Worm (Caenorhabditis elegans) whole organism, late embryonic: ENCODE measurements around the gene sas-4.
"Not testable (repeated sequence)": the region's sequence is repeated elsewhere in the genome, so short reads cannot be mapped to it uniquely, and the experiment has no call there.

Experiments used
- K02D7.2 ChIP-seq: sonication (generic microtip); optimal IDR thresholded peaks from 2 replicates; lab custom pipeline; 2017; ENCODE audit warnings: mild to moderate bottlenecking, missing genetic modification characterization, missing compliant biosample characterization
- T23F11.4 ChIP-seq: fragments of 200-800 bp; sonication (Bioruptor generic); optimal IDR thresholded peaks from 2 replicates; lab custom pipeline; 2018; ENCODE audit warnings: mild to moderate bottlenecking, missing genetic modification characterization, missing compliant biosample characterization
- ahr-1 ChIP-seq: sonication (generic microtip); optimal IDR thresholded peaks from 2 replicates; lab custom pipeline; 2016; ENCODE audit warnings: missing genetic modification characterization, missing compliant biosample characterization
- ama-1 ChIP-seq: fragments of 150-350 bp; optimal IDR thresholded peaks from 2 replicates; lab custom pipeline; 2014
- ceh-14 ChIP-seq: sonication (generic microtip); optimal IDR thresholded peaks from 2 replicates; lab custom pipeline; 2016; ENCODE audit warnings: missing genotype, missing genetic modification characterization, missing compliant biosample characterization
- ceh-18 ChIP-seq: sonication (generic microtip); optimal IDR thresholded peaks from 2 replicates; lab custom pipeline; 2016; ENCODE audit warnings: missing genetic modification characterization, missing compliant biosample characterization
- ceh-19 ChIP-seq: fragments of 200-800 bp; sonication (Bioruptor generic); optimal IDR thresholded peaks from 2 replicates; lab custom pipeline; 2018; ENCODE audit warnings: mild to moderate bottlenecking, missing genetic modification characterization, missing compliant biosample characterization
- ceh-24 ChIP-seq: sonication (generic microtip); optimal IDR thresholded peaks from 2 replicates; lab custom pipeline; 2016; ENCODE audit warnings: mild to moderate bottlenecking, missing genetic modification characterization, missing compliant biosample characterization
- ceh-30 ChIP-seq: fragments of 150-350 bp; optimal IDR thresholded peaks from 2 replicates; lab custom pipeline; 2014; ENCODE audit warnings: missing biosample characterization, missing genetic modification characterization
- ceh-31 ChIP-seq: sonication (generic microtip); optimal IDR thresholded peaks from 2 replicates; lab custom pipeline; 2016; ENCODE audit warnings: missing genetic modification characterization, missing compliant biosample characterization
- ceh-34 ChIP-seq: sonication (generic microtip); optimal IDR thresholded peaks from 2 replicates; lab custom pipeline; 2016; ENCODE audit warnings: mild to moderate bottlenecking, missing genetic modification characterization, missing compliant biosample characterization
- ceh-45 ChIP-seq: fragments of 200-800 bp; sonication (Bioruptor generic); IDR thresholded peaks from 2 replicates; pipeline ENCODE4 v1.3.6; 2022; ENCODE audit warnings: missing genetic modification reagents, missing genetic modification characterization, missing compliant biosample characterization
- ceh-48 ChIP-seq: sonication (generic microtip); optimal IDR thresholded peaks from 2 replicates; lab custom pipeline; 2016; ENCODE audit warnings: missing genetic modification characterization, inconsistent platforms, missing compliant biosample characterization
- elt-2 ChIP-seq: sonication (generic microtip); optimal IDR thresholded peaks from 2 replicates; lab custom pipeline; 2016; ENCODE audit warnings: missing genetic modification reagents, missing genetic modification characterization, missing compliant biosample characterization
- ets-4 ChIP-seq: sonication (generic microtip); optimal IDR thresholded peaks from 2 replicates; lab custom pipeline; 2016; ENCODE audit warnings: missing genetic modification characterization, missing compliant biosample characterization
- fkh-10 ChIP-seq: fragments of 150-350 bp; optimal IDR thresholded peaks from 2 replicates; lab custom pipeline; 2014; ENCODE audit warnings: missing biosample characterization, missing genetic modification reagents, missing genetic modification characterization
- hlh-13 ChIP-seq: fragments of 200-800 bp; sonication (Bioruptor generic); optimal IDR thresholded peaks from 2 replicates; lab custom pipeline; 2018; ENCODE audit warnings: mild to moderate bottlenecking, missing genetic modification characterization, missing compliant biosample characterization
- hlh-30 ChIP-seq: sonication (generic microtip); optimal IDR thresholded peaks from 2 replicates; lab custom pipeline; 2017; ENCODE audit warnings: antibody characterized with exemption, missing genetic modification characterization, missing compliant biosample characterization; ENCODE audit not compliant: insufficient read depth
- lin-11 ChIP-seq: fragments of 200-800 bp; sonication (Bioruptor generic); optimal IDR thresholded peaks from 2 replicates; lab custom pipeline; 2018; ENCODE audit warnings: mild to moderate bottlenecking, missing genetic modification characterization, missing compliant biosample characterization
- nfya-1 ChIP-seq: sonication (generic microtip); optimal IDR thresholded peaks from 2 replicates; lab custom pipeline; 2017; ENCODE audit warnings: missing genetic modification characterization, mild to moderate bottlenecking, missing compliant biosample characterization, antibody characterized with exemption, moderate library complexity
- npax-4 ChIP-seq: sonication (generic microtip); optimal IDR thresholded peaks from 2 replicates; lab custom pipeline; 2016; ENCODE audit warnings: missing genetic modification characterization, missing compliant biosample characterization
- odd-2 ChIP-seq: sonication (generic microtip); optimal IDR thresholded peaks from 2 replicates; lab custom pipeline; 2017; ENCODE audit warnings: antibody characterized with exemption, mild to moderate bottlenecking, missing genetic modification characterization, missing compliant biosample characterization
- pag-3 ChIP-seq: sonication (generic microtip); optimal IDR thresholded peaks from 2 replicates; lab custom pipeline; 2016; ENCODE audit warnings: missing compliant biosample characterization, missing genetic modification characterization, borderline replicate concordance
- pha-2 ChIP-seq: sonication (generic microtip); optimal IDR thresholded peaks from 2 replicates; lab custom pipeline; 2017; ENCODE audit warnings: mild to moderate bottlenecking, missing genetic modification characterization, missing compliant biosample characterization
- pros-1 ChIP-seq: fragments of 150-350 bp; optimal IDR thresholded peaks from 2 replicates; lab custom pipeline; 2014; ENCODE audit warnings: missing biosample characterization, missing genetic modification reagents, missing genetic modification characterization
- ref-2 ChIP-seq: sonication (generic microtip); optimal IDR thresholded peaks from 2 replicates; lab custom pipeline; 2016; ENCODE audit warnings: missing genetic modification characterization, missing compliant biosample characterization
- rnt-1 ChIP-seq: sonication (generic microtip); optimal IDR thresholded peaks from 2 replicates; lab custom pipeline; 2016; ENCODE audit warnings: missing genetic modification characterization, missing compliant biosample characterization
- sox-2 ChIP-seq: fragments of 200-800 bp; sonication (Bioruptor generic); IDR thresholded peaks from 2 replicates; pipeline ENCODE4 v1.3.6; 2022; ENCODE audit warnings: missing genetic modification reagents, missing genetic modification characterization, missing compliant biosample characterization
- syd-9 ChIP-seq: sonication (generic microtip); optimal IDR thresholded peaks from 2 replicates; lab custom pipeline; 2016; ENCODE audit warnings: mild to moderate bottlenecking, missing genetic modification characterization, moderate library complexity, missing compliant biosample characterization
- tbx-2 ChIP-seq: sonication (generic microtip); optimal IDR thresholded peaks from 2 replicates; lab custom pipeline; 2016; ENCODE audit warnings: missing genetic modification characterization, missing compliant biosample characterization
- ttx-3 ChIP-seq: sonication (generic microtip); optimal IDR thresholded peaks from 2 replicates; lab custom pipeline; 2016; ENCODE audit warnings: missing genetic modification reagents, missing genetic modification characterization, missing compliant biosample characterization
- unc-42 ChIP-seq: sonication (generic microtip); optimal IDR thresholded peaks from 2 replicates; lab custom pipeline; 2016; ENCODE audit warnings: missing genotype, missing genetic modification characterization, missing compliant biosample characterization
- unc-55 ChIP-seq: sonication (generic microtip); optimal IDR thresholded peaks from 2 replicates; lab custom pipeline; 2017; ENCODE audit warnings: missing biosample characterization, missing genetic modification reagents, missing genetic modification characterization
- unc-86 ChIP-seq: sonication (generic microtip); optimal IDR thresholded peaks from 2 replicates; lab custom pipeline; 2016; ENCODE audit warnings: missing genetic modification characterization, missing compliant biosample characterization

sas-4 gene

ce11 chrIII:8356407-8356881 lies 38.1 kb upstream of the sas-4 start (continued):
- TF ChIP-seq ceh-24 (tag; lab: Kevin White, UChicago): no peak
- peak; percentile 85 for TF ChIP-seq ceh-31 (tag; lab: Kevin White, UChicago)

DNA sequence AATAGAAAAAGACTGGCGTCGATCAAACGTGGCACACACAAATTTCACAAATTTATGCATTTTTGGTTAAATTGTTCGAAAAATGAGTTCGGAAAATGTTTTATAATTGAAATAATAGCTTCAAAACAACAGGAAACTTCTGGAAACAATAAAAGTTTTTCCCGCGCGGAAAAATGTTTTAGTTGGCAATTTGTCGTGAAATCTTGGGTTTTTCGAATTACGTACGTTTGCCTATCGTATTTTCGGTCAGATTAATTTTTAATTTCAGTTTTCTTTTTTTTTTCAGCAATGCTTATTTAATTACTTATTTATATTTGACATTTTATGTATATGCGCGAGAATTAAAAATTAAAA lies 37.1 kb upstream of the sas-4 start:
- TF ChIP-seq odd-2 (tag; lab: Kevin White, UChicago): no peak
- TF ChIP-seq, all 69 proteins: peak for 0

DNA sequence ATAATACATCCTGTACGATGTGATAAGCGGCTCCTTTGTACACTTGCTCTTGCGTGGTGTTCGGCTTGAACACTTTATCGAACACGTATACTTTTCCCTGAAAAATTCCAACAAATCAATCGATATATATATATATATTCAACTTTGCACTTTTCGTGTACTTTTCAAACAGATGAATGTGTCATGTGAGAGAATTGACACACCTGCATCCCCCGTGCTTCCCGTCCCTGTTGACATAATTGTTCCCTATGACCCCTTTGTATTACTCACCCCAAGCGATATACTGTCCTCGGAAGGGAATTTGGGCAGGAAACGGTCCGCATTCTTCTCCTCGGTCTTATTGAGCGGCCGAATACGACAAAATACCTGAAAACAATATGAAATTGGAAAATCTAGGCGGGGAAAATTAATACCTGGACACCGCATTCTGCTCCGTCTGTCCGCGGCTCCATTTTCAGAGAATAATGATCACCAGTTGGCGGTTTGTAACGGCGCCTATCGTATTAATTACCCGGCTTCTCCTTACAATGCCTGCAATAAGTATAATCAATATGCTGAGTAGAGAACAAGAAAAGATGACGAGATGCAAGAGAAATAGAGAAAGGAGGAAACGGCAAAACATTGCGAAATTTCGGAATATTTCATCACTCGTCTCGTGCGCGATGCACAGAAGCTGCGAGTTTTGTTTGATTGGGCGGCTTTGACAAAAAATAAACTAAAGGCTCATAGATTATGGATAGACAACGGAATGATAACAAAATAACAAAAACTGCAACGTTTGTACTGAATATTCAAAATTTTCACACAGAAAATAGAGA lies 36.5 kb upstream of the sas-4 start, which contains the start of gene unc-116:
Gene unc-116 (minus strand): TSS at position 531 of the 818 bp plus-strand sequence.
- peak; percentile 47 for TF ChIP-seq ama-1 (lab: Kevin White, UChicago)
- TF ChIP-seq unc-86 (tag; lab: Kevin White, UChicago): no peak
- no peak for TF ChIP-seq ttx-3 (tag; lab: Kevin White, UChicago)
- TF ChIP-seq elt-2 (tag; lab: Kevin White, UChicago): no peak
- peak; percentile 86 for TF ChIP-seq hlh-30 (tag; lab: Kevin White, UChicago)
- TF ChIP-seq rnt-1 (tag; lab: Kevin White, UChicago): no peak
- peak; percentile 20 for TF ChIP-seq nfya-1
- TF ChIP-seq ceh-34 (tag; lab: Kevin White, UChicago): no peak
- no peak for TF ChIP-seq tbx-2 (tag; lab: Kevin White, UChicago)
- TF ChIP-seq lin-11 (tag; lab: Kevin White, UChicago): no peak
- TF ChIP-seq pha-2 (tag; lab: Kevin White, UChicago): no peak
- no peak for TF ChIP-seq npax-4
- TF ChIP-seq ceh-48 (tag; lab: Kevin White, UChicago): peak; percentile 44
- no peak for TF ChIP-seq K02D7.2 (tag; lab: Kevin White, UChicago)
- peak; percentile 5 for TF ChIP-seq ceh-31 (tag; lab: Kevin White, UChicago)
- TF ChIP-seq ceh-14 (tag; lab: Kevin White, UChicago): no peak
- TF ChIP-seq ahr-1 (tag; lab: Kevin White, UChicago): no peak
- TF ChIP-seq unc-55: peak; percentile 59
- no peak for TF ChIP-seq hlh-13
- no peak for TF ChIP-seq ceh-30 (tag; lab: Kevin White, UChicago)
- no peak for TF ChIP-seq pros-1
- peak; percentile 3 for TF ChIP-seq unc-42 (tag; lab: Kevin White, UChicago)
- TF ChIP-seq ets-4: no peak
- no peak for TF ChIP-seq fkh-10 (GFP tag; lab: Kevin White, UChicago)
- TF ChIP-seq sox-2 (GFP tag; lab: Robert Waterston, UW): peak; percentile 11; the same call in 1 of the 2 replicates
- no peak for TF ChIP-seq ceh-45
- no peak for TF ChIP-seq ref-2 (tag; lab: Kevin White, UChicago)
- TF ChIP-seq, all 69 proteins: peak for 8

- not testable (repeated sequence) for TF ChIP-seq T23F11.4 (GFP tag; lab: Kevin White, UChicago); syd-9; ceh-19
These were observed 29.4 kb upstream of the sas-4 start, which contains the start of gene clc-29 for ce11 chrIII:8347822-8348221. Gene clc-29, minus strand, starts transcription at chrIII:8347922.

ce11 chrIII:8344283-8344682 lies 25.9 kb upstream of the sas-4 start, which contains the start of gene ZC262.7:
Gene ZC262.7, minus strand, starts transcription at chrIII:8344336.
- TF ChIP-seq pag-3 (tag; lab: Kevin White, UChicago); ceh-18 (tag; lab: Kevin White, UChicago); npax-4: not testable (repeated sequence)
